Worm (Caenorhabditis elegans): ENCODE results near the gene Y58A7A.3.

ce11 chrV:5052233-5052632 is 28.5 kb downstream of the Y58A7A.3 start, which contains the start of gene K11D12.12:
- TF ChIP-seq ztf-11 (tag; optimal IDR thresholded peaks at IDR 0.05) (no peak), ztf-1 (GFP tag; conservative IDR thresholded peaks at IDR 0.05) (no peak), nhr-237 (tag; optimal IDR thresholded peaks at IDR 0.05) (no peak), peb-1 (tag; optimal IDR thresholded peaks at IDR 0.05) (no peak), unc-39 (tag; optimal IDR thresholded peaks at IDR 0.05) (no peak), nhr-12 (tag; optimal IDR thresholded peaks at IDR 0.05) (no peak), mdl-1 (tag; optimal IDR thresholded peaks at IDR 0.05) (no peak), elt-1 (tag; optimal IDR thresholded peaks at IDR 0.05) (no peak), lin-13 (GFP tag; optimal IDR thresholded peaks at IDR 0.05) (no peak), blmp-1 (tag; optimal IDR thresholded peaks at IDR 0.05; ENCODE audit: insufficient read depth) (no peak), R02D3.7 (tag; optimal IDR thresholded peaks at IDR 0.05) (no peak)

Data from whole organism, L2 larva.